Worm (Caenorhabditis elegans) whole organism, L1 larva: ENCODE data around the gene M03F4.4.
A peak's percentile ranks its signal among the peaks of the same experiment; 100 is the strongest.

Experiments
- C04F5.9 ChIP-seq: sonication (generic microtip); optimal IDR thresholded peaks from 2 replicates; lab custom pipeline; 2016; ENCODE audit warnings: missing genetic modification characterization, missing compliant biosample characterization
- C16A3.4 ChIP-seq: fragments of 150-350 bp; optimal IDR thresholded peaks from 2 replicates; lab custom pipeline; 2014; ENCODE audit warnings: missing biosample characterization, missing genetic modification characterization
- C34B4.2 ChIP-seq: sonication (generic microtip); optimal IDR thresholded peaks from 2 replicates; lab custom pipeline; 2017; ENCODE audit warnings: mild to moderate bottlenecking, missing genetic modification characterization, missing compliant biosample characterization
- F16B12.6 ChIP-seq: fragments of 150-350 bp; optimal IDR thresholded peaks from 2 replicates; lab custom pipeline; 2014; ENCODE audit warnings: missing biosample characterization, missing genetic modification characterization
- Y116A8C.19 ChIP-seq: sonication (generic microtip); optimal IDR thresholded peaks from 2 replicates; lab custom pipeline; 2016; ENCODE audit warnings: missing compliant biosample characterization, missing genetic modification characterization, borderline replicate concordance
- aha-1 ChIP-seq: fragments of 150-350 bp; optimal IDR thresholded peaks from 2 replicates; lab custom pipeline; 2014; ENCODE audit warnings: missing biosample characterization, missing genetic modification characterization
- aly-2 ChIP-seq: fragments of 150-350 bp; optimal IDR thresholded peaks from 2 replicates; lab custom pipeline; 2014; ENCODE audit warnings: missing biosample characterization, missing genetic modification characterization
- ama-1 ChIP-seq: fragments of 150-350 bp; optimal IDR thresholded peaks from 2 replicates; lab custom pipeline; 2014
- blmp-1 ChIP-seq: fragments of 150-350 bp; optimal IDR thresholded peaks from 2 replicates; lab custom pipeline; 2014; ENCODE audit warnings: missing biosample characterization, missing genetic modification characterization
- ceh-63 ChIP-seq: fragments of 200-800 bp; sonication (Bioruptor generic); optimal IDR thresholded peaks from 2 replicates; lab custom pipeline; 2018; ENCODE audit warnings: mild to moderate bottlenecking, missing genetic modification characterization, missing compliant biosample characterization
- ceh-8 ChIP-seq: fragments of 200-800 bp; sonication (Bioruptor generic); optimal IDR thresholded peaks from 2 replicates; lab custom pipeline; 2018; ENCODE audit warnings: mild to moderate bottlenecking, missing genetic modification characterization, moderate library complexity, missing compliant biosample characterization
- ceh-90 ChIP-seq: sonication (generic microtip); optimal IDR thresholded peaks from 2 replicates; lab custom pipeline; 2016; ENCODE audit warnings: missing genetic modification characterization, missing compliant biosample characterization
- ces-1 ChIP-seq: fragments of 150-350 bp; optimal IDR thresholded peaks from 2 replicates; lab custom pipeline; 2014; ENCODE audit warnings: missing biosample characterization, missing genetic modification reagents, missing genetic modification characterization
- dpl-1 ChIP-seq, 3 experiments: fragments of 150-350 bp in 2 of 3; sonication (generic microtip) in 1 of 3; optimal IDR thresholded peaks; 2 replicates each; lab custom pipeline; 2014 to 2017; ENCODE audit warnings: missing biosample characterization in 3 of 3, missing genetic modification characterization in 3 of 3, missing genetic modification reagents in 3 of 3
- dsc-1 ChIP-seq: sonication (generic microtip); optimal IDR thresholded peaks from 2 replicates; lab custom pipeline; 2016; ENCODE audit warnings: mild to moderate bottlenecking, missing genetic modification characterization, missing compliant biosample characterization
- efl-1 ChIP-seq, 4 experiments: fragments of 150-350 bp; optimal IDR thresholded peaks in 3 of 4; peaks in 1 of 4; 1 replicate in 1 of 4; 2 replicates in 3 of 4; lab custom pipeline; 2014; ENCODE audit warnings: missing biosample characterization in 2 of 4, missing genetic modification characterization in 2 of 4, missing genetic modification reagents in 2 of 4
- efl-3 ChIP-seq: fragments of 200-800 bp; sonication (Bioruptor generic); optimal IDR thresholded peaks from 2 replicates; lab custom pipeline; 2018; ENCODE audit warnings: mild to moderate bottlenecking, missing genetic modification characterization, missing compliant biosample characterization
- egl-27 ChIP-seq, 2 experiments: fragments of 150-350 bp in 1 of 2; sonication (generic microtip); optimal IDR thresholded peaks; 3 replicates each; lab custom pipeline; 2017 to 2018; ENCODE audit warnings: missing biosample characterization in 2 of 2, missing genetic modification characterization in 2 of 2, missing genetic modification reagents in 2 of 2
- elt-3 ChIP-seq, 6 experiments: fragments of 150-350 bp in 1 of 6; sonication (generic microtip); optimal IDR thresholded peaks; 2 replicates each; lab custom pipeline; 2017 to 2018; ENCODE audit warnings: missing biosample characterization in 6 of 6, missing genetic modification characterization in 6 of 6, inconsistent platforms in 1 of 6
- ets-5 ChIP-seq: fragments of 200-800 bp; sonication (Bioruptor generic); IDR thresholded peaks from 2 replicates; pipeline ENCODE4 v1.3.6; 2022; ENCODE audit warnings: missing genetic modification characterization, missing compliant biosample characterization
- fos-1 ChIP-seq: fragments of 150-350 bp; optimal IDR thresholded peaks from 2 replicates; lab custom pipeline; 2014; ENCODE audit warnings: missing biosample characterization, missing genetic modification characterization
- grh-1 ChIP-seq: fragments of 200-800 bp; sonication (Bioruptor generic); IDR thresholded peaks from 2 replicates; pipeline ENCODE4 v1.3.6; 2022; ENCODE audit warnings: missing genetic modification reagents, missing genetic modification characterization, missing compliant biosample characterization
- hlh-17 ChIP-seq: fragments of 200-800 bp; sonication (Bioruptor generic); optimal IDR thresholded peaks from 2 replicates; lab custom pipeline; 2018; ENCODE audit warnings: missing genetic modification characterization, mild to moderate bottlenecking, missing compliant biosample characterization, moderate library complexity, borderline replicate concordance
- lin-13 ChIP-seq: fragments of 150-350 bp; optimal IDR thresholded peaks from 2 replicates; lab custom pipeline; 2014; ENCODE audit warnings: missing biosample characterization, missing genetic modification reagents, missing genetic modification characterization
- lin-15B ChIP-seq: fragments of 150-350 bp; sonication (generic microtip); optimal IDR thresholded peaks from 3 replicates; lab custom pipeline; 2014; ENCODE audit warnings: missing biosample characterization, missing genetic modification characterization
- lin-39 ChIP-seq: fragments of 150-350 bp; optimal IDR thresholded peaks from 2 replicates; lab custom pipeline; 2014; ENCODE audit warnings: missing biosample characterization, missing genetic modification reagents, missing genetic modification characterization
- lsy-2 ChIP-seq, 2 experiments: fragments of 150-350 bp; optimal IDR thresholded peaks; 2 replicates each; lab custom pipeline; 2014; ENCODE audit warnings: missing biosample characterization in 2 of 2, missing genetic modification characterization in 2 of 2
- mab-9 ChIP-seq: fragments of 200-800 bp; sonication (Bioruptor generic); IDR thresholded peaks from 2 replicates; pipeline ENCODE4 v1.3.6; 2022; ENCODE audit warnings: missing genetic modification reagents, missing genetic modification characterization, missing compliant biosample characterization
- mdl-1 ChIP-seq, 2 experiments: fragments of 150-350 bp; optimal IDR thresholded peaks; 2 replicates each; lab custom pipeline; 2014 to 2017; ENCODE audit warnings: missing biosample characterization in 2 of 2, missing genetic modification characterization in 2 of 2, inconsistent platforms in 1 of 2
- mep-1 ChIP-seq: fragments of 150-350 bp; optimal IDR thresholded peaks from 2 replicates; lab custom pipeline; 2014; ENCODE audit warnings: missing biosample characterization, missing genetic modification characterization
- nhr-11 ChIP-seq: fragments of 150-350 bp; optimal IDR thresholded peaks from 2 replicates; lab custom pipeline; 2014; ENCODE audit warnings: missing biosample characterization, missing genetic modification characterization
- nhr-19 ChIP-seq: fragments of 200-800 bp; sonication (Bioruptor generic); conservative IDR thresholded peaks from 2 replicates; pipeline ENCODE4 v1.3.6; 2022; ENCODE audit warnings: missing genetic modification characterization, missing compliant biosample characterization
- nhr-237 ChIP-seq: fragments of 150-350 bp; optimal IDR thresholded peaks from 2 replicates; lab custom pipeline; 2014; ENCODE audit warnings: missing biosample characterization, missing genetic modification characterization
- nhr-47 ChIP-seq: sonication (generic microtip); optimal IDR thresholded peaks from 2 replicates; lab custom pipeline; 2016; ENCODE audit warnings: mild to moderate bottlenecking, missing genetic modification characterization, moderate library complexity, missing compliant biosample characterization
- nhr-71 ChIP-seq: sonication (generic microtip); optimal IDR thresholded peaks from 2 replicates; lab custom pipeline; 2016; ENCODE audit warnings: mild to moderate bottlenecking, missing genetic modification characterization, moderate library complexity, missing compliant biosample characterization
- nhr-77 ChIP-seq: fragments of 150-350 bp; optimal IDR thresholded peaks from 2 replicates; lab custom pipeline; 2014; ENCODE audit warnings: missing biosample characterization, missing genetic modification characterization
- nhr-84 ChIP-seq: sonication (generic microtip); optimal IDR thresholded peaks from 2 replicates; lab custom pipeline; 2017; ENCODE audit warnings: missing biosample characterization, missing genetic modification characterization
- pag-3 ChIP-seq: sonication (generic microtip); optimal IDR thresholded peaks from 2 replicates; lab custom pipeline; 2017; ENCODE audit warnings: missing genetic modification characterization, mild to moderate bottlenecking, missing compliant biosample characterization, antibody characterized with exemption, borderline replicate concordance; ENCODE audit not compliant: insufficient read depth
- pax-3 ChIP-seq: fragments of 200-800 bp; sonication (Bioruptor generic); optimal IDR thresholded peaks from 2 replicates; lab custom pipeline; 2018; ENCODE audit warnings: mild to moderate bottlenecking, missing genetic modification characterization, moderate library complexity, missing compliant biosample characterization
- skn-1 ChIP-seq: fragments of 150-350 bp; optimal IDR thresholded peaks from 2 replicates; lab custom pipeline; 2014; ENCODE audit warnings: missing biosample characterization, missing genetic modification characterization
- sox-4 ChIP-seq: sonication (generic microtip); optimal IDR thresholded peaks from 2 replicates; lab custom pipeline; 2016; ENCODE audit warnings: missing genetic modification characterization, missing compliant biosample characterization
- sptf-1 ChIP-seq: fragments of 150-350 bp; optimal IDR thresholded peaks from 2 replicates; lab custom pipeline; 2014; ENCODE audit warnings: missing biosample characterization, missing genetic modification characterization
- swsn-7 ChIP-seq: sonication (generic microtip); optimal IDR thresholded peaks from 2 replicates; lab custom pipeline; 2016; ENCODE audit warnings: missing genetic modification characterization, missing compliant biosample characterization
- tlp-1 ChIP-seq: fragments of 150-350 bp; optimal IDR thresholded peaks from 2 replicates; lab custom pipeline; 2014; ENCODE audit warnings: missing biosample characterization, missing genetic modification characterization
- unc-130 ChIP-seq: fragments of 150-350 bp; optimal IDR thresholded peaks from 2 replicates; lab custom pipeline; 2017; ENCODE audit warnings: missing biosample characterization, missing genetic modification characterization, inconsistent platforms
- unc-62 ChIP-seq: fragments of 150-350 bp; optimal IDR thresholded peaks from 2 replicates; lab custom pipeline; 2014; ENCODE audit warnings: missing biosample characterization, missing genetic modification reagents, missing genetic modification characterization
- unc-98 ChIP-seq: fragments of 200-800 bp; sonication (Bioruptor generic); IDR thresholded peaks from 2 replicates; pipeline ENCODE4 v1.3.6; 2022; ENCODE audit warnings: missing genetic modification characterization, missing compliant biosample characterization
- vab-15 ChIP-seq: sonication (generic microtip); optimal IDR thresholded peaks from 2 replicates; lab custom pipeline; 2017; ENCODE audit warnings: missing genotype, mild to moderate bottlenecking, missing genetic modification characterization, missing compliant biosample characterization
- xbp-1 ChIP-seq: sonication (generic microtip); optimal IDR thresholded peaks from 2 replicates; lab custom pipeline; 2016; ENCODE audit warnings: missing genetic modification characterization, missing compliant biosample characterization
- zip-4 ChIP-seq: fragments of 200-800 bp; sonication (Bioruptor generic); optimal IDR thresholded peaks from 2 replicates; lab custom pipeline; 2018; ENCODE audit warnings: mild to moderate bottlenecking, missing genetic modification characterization, moderate library complexity, missing compliant biosample characterization

Gene M03F4.4

DNA sequence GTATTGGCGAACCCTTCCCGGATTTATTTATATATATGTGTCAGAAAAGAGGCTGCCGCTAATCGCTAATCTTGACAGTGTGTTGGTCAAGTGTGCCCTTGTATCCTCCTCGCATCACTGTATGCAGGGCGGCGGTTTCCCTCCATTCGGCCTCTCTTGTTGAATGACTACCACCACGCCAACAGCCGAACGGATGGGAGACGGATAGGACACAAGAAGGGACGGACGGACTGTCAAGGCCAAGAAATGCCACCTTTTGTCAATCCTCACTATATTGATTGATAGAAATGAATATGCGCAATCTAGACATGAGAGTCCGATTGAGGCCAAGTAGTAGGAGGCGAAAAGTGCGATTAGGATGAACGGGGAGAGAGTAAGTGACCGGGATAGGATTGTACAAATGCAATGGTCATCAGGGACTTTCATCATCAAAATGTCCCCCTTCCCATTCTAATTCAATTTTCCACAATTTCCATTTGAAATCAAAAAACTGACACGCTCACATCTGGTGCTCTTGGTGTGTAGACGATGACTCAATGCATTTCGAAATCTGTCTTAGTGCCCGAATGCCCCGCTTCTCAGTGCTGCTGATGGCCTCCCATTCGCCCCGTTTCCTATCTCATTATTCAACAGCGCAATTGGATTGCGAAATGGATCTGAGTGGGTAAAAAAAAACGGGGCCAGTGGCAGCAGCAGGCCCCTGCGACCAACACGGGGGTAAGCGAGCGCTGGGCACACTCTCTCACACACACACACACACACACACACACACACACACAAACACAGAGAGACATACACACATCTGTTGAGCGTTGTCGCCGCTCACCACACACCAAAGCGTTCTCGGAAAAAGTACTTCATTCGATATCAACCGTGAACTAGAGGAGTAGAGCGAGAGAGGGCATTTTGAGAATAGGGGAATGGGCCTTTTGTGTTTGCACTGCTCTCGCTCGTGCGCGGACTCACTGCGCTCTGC is 4.8 kb upstream of the M03F4.4 start:
- no peak for TF ChIP-seq unc-130 (tag; lab: Kevin White, UChicago)
- peak in 1 of 2 experiments; percentile 49 for TF ChIP-seq egl-27 (tag; optimal IDR thresholded peaks at IDR 0.05; lab: Kevin White, UChicago)
- no peak for TF ChIP-seq elt-3 (tag; optimal IDR thresholded peaks at IDR 0.05; lab: Kevin White, UChicago)
- TF ChIP-seq skn-1 (tag; lab: Kevin White, UChicago) = peak; percentile 63
- TF ChIP-seq nhr-84 = no peak
- no peak for TF ChIP-seq C04F5.9 (tag; lab: Kevin White, UChicago)
- no peak for TF ChIP-seq sox-4
- no peak for TF ChIP-seq efl-3 (GFP tag; lab: Kevin White, UChicago)
- TF ChIP-seq vab-15 (tag; lab: Kevin White, UChicago) = no peak
- TF ChIP-seq zip-4 (GFP tag; lab: Kevin White, UChicago) = peak; percentile 37
- no peak for TF ChIP-seq hlh-17 (GFP tag; lab: Kevin White, UChicago)
- TF ChIP-seq efl-1 (optimal IDR thresholded peaks at IDR 0.05; lab: Kevin White, UChicago) = peak in 1 of 2 experiments; percentile 24
- peak in 1 of 2 experiments; percentile 67 for TF ChIP-seq efl-1 (GFP tag; optimal IDR thresholded peaks at IDR 0.05 in 1 of 2; lab: Kevin White, UChicago)
- TF ChIP-seq ceh-63 (GFP tag; lab: Kevin White, UChicago) = peak; percentile 52
- TF ChIP-seq unc-98 (GFP tag; lab: Robert Waterston, UW) = no peak
- no peak for TF ChIP-seq Y116A8C.19 (tag; lab: Kevin White, UChicago)
- TF ChIP-seq ets-5 (GFP tag; lab: Robert Waterston, UW) = no peak
- peak; percentile 49 for TF ChIP-seq ceh-8 (GFP tag; lab: Kevin White, UChicago)
- peak; percentile 54 for TF ChIP-seq dsc-1 (tag; lab: Kevin White, UChicago)
- TF ChIP-seq lin-15B = no peak
- TF ChIP-seq sptf-1 (tag; lab: Kevin White, UChicago) = no peak
- no peak for TF ChIP-seq grh-1 (GFP tag; lab: Robert Waterston, UW)
- no peak for TF ChIP-seq pax-3 (tag; lab: Kevin White, UChicago)
- peak; percentile 22 for TF ChIP-seq nhr-11 (tag; lab: Kevin White, UChicago)
- TF ChIP-seq unc-62 (GFP tag; lab: Kevin White, UChicago) = no peak
- TF ChIP-seq nhr-237 (tag; lab: Kevin White, UChicago) = no peak
- peak; percentile 44 for TF ChIP-seq C16A3.4 (tag; lab: Kevin White, UChicago)
- peak; percentile 31 for TF ChIP-seq xbp-1
- peak; percentile 17 for TF ChIP-seq ceh-90 (tag; lab: Kevin White, UChicago)
- peak in 1 of 2 experiments; percentile 33 for TF ChIP-seq mdl-1 (tag; optimal IDR thresholded peaks at IDR 0.05; lab: Kevin White, UChicago)
- TF ChIP-seq swsn-7 (tag; lab: Kevin White, UChicago) = peak; percentile 60
- TF ChIP-seq aha-1 (tag; lab: Kevin White, UChicago) = no peak
- TF ChIP-seq fos-1 (tag; lab: Kevin White, UChicago) = no peak
- no peak for TF ChIP-seq aly-2 (tag; lab: Kevin White, UChicago)
- no peak for TF ChIP-seq dpl-1 (GFP tag; optimal IDR thresholded peaks at IDR 0.05; lab: Kevin White, UChicago)
- TF ChIP-seq ama-1 (lab: Kevin White, UChicago) = no peak
- TF ChIP-seq tlp-1 = no peak
- TF ChIP-seq ces-1 (GFP tag; lab: Kevin White, UChicago) = peak; percentile 45
- TF ChIP-seq nhr-47 (tag; lab: Kevin White, UChicago) = peak; percentile 68
- peak; percentile 81 for TF ChIP-seq nhr-71 (tag; lab: Kevin White, UChicago)
- no peak for TF ChIP-seq F16B12.6 (tag; lab: Kevin White, UChicago)
- TF ChIP-seq mep-1 = peak; percentile 43
- no peak for TF ChIP-seq pag-3
- TF ChIP-seq lin-39 = no peak
- TF ChIP-seq C34B4.2 = no peak
- TF ChIP-seq nhr-77 (tag; lab: Kevin White, UChicago) = peak; percentile 56
- peak; percentile 42 to 65 for TF ChIP-seq lsy-2 (tag; optimal IDR thresholded peaks at IDR 0.05; lab: Kevin White, UChicago)
- TF ChIP-seq blmp-1 (tag; lab: Kevin White, UChicago) = peak; percentile 6
- TF ChIP-seq lin-13 (GFP tag; lab: Kevin White, UChicago) = no peak
- peak; percentile 43; the same call in 1 of the 2 replicates for TF ChIP-seq nhr-19
- no peak for TF ChIP-seq mab-9 (GFP tag; lab: Robert Waterston, UW)
